Fruit fly (Drosophila melanogaster) S2 (cell line): ENCODE measurements around the gene CG42692.

ENCODE experiments used
- CG8478 ChIP-seq: fragments of >200 bp; optimal IDR thresholded peaks from 2 replicates; lab custom pipeline; 2018
- CTCF ChIP-seq, 2 experiments: fragments of >200 bp; optimal IDR thresholded peaks; 2 replicates each; lab custom pipeline; 2018

DNA sequence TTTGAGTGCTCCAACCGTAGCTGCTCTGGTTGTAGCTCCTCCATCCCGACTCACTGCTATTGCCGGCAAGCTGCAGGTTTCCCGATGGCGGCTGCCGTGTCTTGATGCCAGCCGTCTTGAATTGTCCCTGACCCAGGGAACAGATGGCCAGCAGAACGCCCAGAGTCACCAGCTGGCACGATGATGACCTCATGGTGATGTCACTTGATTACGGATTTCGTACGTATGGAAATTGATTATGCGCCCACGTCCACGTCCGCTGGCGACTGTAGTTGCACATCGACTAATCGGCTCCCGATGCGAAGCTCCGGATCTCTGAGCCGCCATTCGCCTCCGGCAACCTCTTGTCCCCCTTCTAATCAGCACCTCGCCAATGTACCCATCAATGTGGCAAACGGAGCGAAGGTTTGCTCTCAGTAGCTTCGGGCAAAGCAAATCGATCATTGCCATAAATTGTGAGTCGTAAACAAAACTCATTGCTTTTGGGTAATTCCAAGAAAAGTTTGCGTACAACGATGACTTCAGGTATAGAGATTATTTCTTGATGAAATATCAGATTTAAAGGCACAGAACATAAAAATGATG, 41.1 kb upstream of the CG42692 start, which contains the start of gene NimB2:
- no peak for TF ChIP-seq CTCF (optimal IDR thresholded peaks at IDR 0.05; lab: Kevin White, UChicago)
- TF ChIP-seq CG8478 (lab: Kevin White, UChicago): no peak
